Fruit fly (Drosophila melanogaster): ENCODE measurements around the gene Wnt5.

Gene Wnt5

dm6 chrX:18467881-18468280, 37.3 kb downstream of the Wnt5 start (continued):
- TF ChIP-seq sc (optimal IDR thresholded peaks at IDR 0.05): no peak
- no peak for TF ChIP-seq sc (GFP tag; optimal IDR thresholded peaks at IDR 0.05)
- no peak for TF ChIP-seq en (GFP tag; optimal IDR thresholded peaks at IDR 0.05)
- no peak for TF ChIP-seq Side (GFP tag; optimal IDR thresholded peaks at IDR 0.05)
- no peak for TF ChIP-seq Eip74EF (GFP tag; optimal IDR thresholded peaks at IDR 0.05)
- TF ChIP-seq CG5953 (GFP tag; IDR thresholded peaks at IDR 0.05): no peak
- no peak for TF ChIP-seq Vsx1 (GFP tag; optimal IDR thresholded peaks at IDR 0.05)
- no peak for TF ChIP-seq sob (GFP tag; IDR thresholded peaks at IDR 0.05)
- no peak for TF ChIP-seq Nf-YB (GFP tag; optimal IDR thresholded peaks at IDR 0.05)
- peak; percentile 4 for TF ChIP-seq CG12659 (GFP tag; optimal IDR thresholded peaks at IDR 0.05)
- no peak for TF ChIP-seq hb (GFP tag; IDR thresholded peaks at IDR 0.05; ENCODE audit: partially characterized antibody)
- peak; percentile 5 for TF ChIP-seq phol (tag; optimal IDR thresholded peaks at IDR 0.05)
- no peak for TF ChIP-seq sd (tag; optimal IDR thresholded peaks at IDR 0.05)
- TF ChIP-seq CG17186 (GFP tag; optimal IDR thresholded peaks at IDR 0.05): no peak
- no peak for TF ChIP-seq CG13624 (GFP tag; optimal IDR thresholded peaks at IDR 0.05)
- TF ChIP-seq Meics (GFP tag; optimal IDR thresholded peaks at IDR 0.05): peak; percentile 50
- TF ChIP-seq jing (GFP tag; optimal IDR thresholded peaks at IDR 0.05): no peak
- TF ChIP-seq zf30C (GFP tag; optimal IDR thresholded peaks at IDR 0.05): no peak
- 0 out of 3 replicates have a peak, but pooled peaks have one; percentile 18 for TF ChIP-seq CG7357 (GFP tag; IDR thresholded peaks at IDR 0.05)
- no peak for TF ChIP-seq E2f1 (GFP tag; IDR thresholded peaks at IDR 0.05)
- TF ChIP-seq CG11695 (GFP tag; IDR thresholded peaks at IDR 0.05): no peak
- TF ChIP-seq Mes4 (GFP tag; optimal IDR thresholded peaks at IDR 0.05): no peak
- TF ChIP-seq repo (GFP tag; optimal IDR thresholded peaks at IDR 0.05): no peak
- no peak for TF ChIP-seq CG12299 (tag; optimal IDR thresholded peaks at IDR 0.05)
- TF ChIP-seq lov (optimal IDR thresholded peaks at IDR 0.05): no peak
- no peak for TF ChIP-seq lov (GFP tag; IDR thresholded peaks at IDR 0.05)
- TF ChIP-seq CG13287 (GFP tag; IDR thresholded peaks at IDR 0.05; ENCODE audit: partially characterized antibody): no peak
- TF ChIP-seq gro (GFP tag; optimal IDR thresholded peaks at IDR 0.05): no peak
- TF ChIP-seq CG2889 (GFP tag; IDR thresholded peaks at IDR 0.05): no peak
- no peak for TF ChIP-seq slp2 (GFP tag; optimal IDR thresholded peaks at IDR 0.05)
- no peak for TF ChIP-seq mld (GFP tag; IDR thresholded peaks at IDR 0.05; ENCODE audit: partially characterized antibody)
- no peak for TF ChIP-seq CG12942 (GFP tag; optimal IDR thresholded peaks at IDR 0.05)
- no peak for TF ChIP-seq jigr1 (GFP tag; IDR thresholded peaks at IDR 0.05)
- no peak for TF ChIP-seq psq (GFP tag; optimal IDR thresholded peaks at IDR 0.05)
- TF ChIP-seq CG10267 (tag; optimal IDR thresholded peaks at IDR 0.05): no peak
- no peak for TF ChIP-seq Chrac-16 (GFP tag; optimal IDR thresholded peaks at IDR 0.05)
- peak; percentile 34 for TF ChIP-seq Hsf (GFP tag; optimal IDR thresholded peaks at IDR 0.05)
- TF ChIP-seq btn (GFP tag; optimal IDR thresholded peaks at IDR 0.05): no peak
- no peak for TF ChIP-seq MBD-R2 (GFP tag; IDR thresholded peaks at IDR 0.05)
- peak; percentile 51 for TF ChIP-seq dysf (GFP tag; IDR thresholded peaks at IDR 0.05)
- TF ChIP-seq CG10321 (GFP tag; IDR thresholded peaks at IDR 0.05): no peak
- no peak for TF ChIP-seq CG6175 (GFP tag; IDR thresholded peaks at IDR 0.05)
- TF ChIP-seq Ptx1 (GFP tag; IDR thresholded peaks at IDR 0.05): peak; percentile 54
- no peak for TF ChIP-seq hkb (optimal IDR thresholded peaks at IDR 0.05)
- TF ChIP-seq hkb (GFP tag; IDR thresholded peaks at IDR 0.05): peak; percentile 60
- TF ChIP-seq CG15601 (tag; optimal IDR thresholded peaks at IDR 0.05): no peak
- no peak for TF ChIP-seq usp (GFP tag; optimal IDR thresholded peaks at IDR 0.05)
- no peak for TF ChIP-seq CG32772 (GFP tag; IDR thresholded peaks at IDR 0.05)
- peak; percentile 14; the same call in 1 of the 2 replicates for TF ChIP-seq CG9215 (GFP tag; IDR thresholded peaks at IDR 0.05)
- no peak for TF ChIP-seq CG12744 (GFP tag; optimal IDR thresholded peaks at IDR 0.05)
- TF ChIP-seq CG15479 (GFP tag; optimal IDR thresholded peaks at IDR 0.05): no peak
- TF ChIP-seq CG9609 (GFP tag; optimal IDR thresholded peaks at IDR 0.05): no peak
- peak; percentile 42 for TF ChIP-seq dmrt99B (tag; optimal IDR thresholded peaks at IDR 0.05)

Data from whole organism, embryonic.